Fruit fly (Drosophila melanogaster) whole organism, embryonic: Measurements from ENCODE around the gene Atpalpha.

Experiments
- Antp ChIP-seq: fragments of 200-800 bp; sonication (Bioruptor generic); optimal IDR thresholded peaks from 3 replicates; lab custom pipeline; 2016; ENCODE audit warnings: missing biosample characterization, missing genetic modification characterization
- CG11504 ChIP-seq: fragments of 200-800 bp; sonication (Bioruptor generic); optimal IDR thresholded peaks from 3 replicates; lab custom pipeline; 2019; ENCODE audit warnings: missing biosample characterization, mild to moderate bottlenecking, missing genetic modification characterization, moderate library complexity
- CG13123 ChIP-seq: fragments of 200-800 bp; sonication (Bioruptor generic); optimal IDR thresholded peaks from 2 replicates; lab custom pipeline; 2016; ENCODE audit warnings: missing biosample characterization, missing genetic modification characterization
- CG14965 ChIP-seq: fragments of 200-800 bp; sonication (Bioruptor generic); optimal IDR thresholded peaks from 2 replicates; lab custom pipeline; 2016; ENCODE audit warnings: missing biosample characterization, missing genetic modification characterization, borderline replicate concordance
- CG17328 ChIP-seq: fragments of 200-800 bp; sonication (Bioruptor generic); IDR thresholded peaks from 2 replicates; pipeline ENCODE4 v1.3.6; 2022; ENCODE audit warnings: missing biosample characterization, missing genetic modification characterization
- CG17359 ChIP-seq: fragments of 200-800 bp; sonication (Bioruptor generic); optimal IDR thresholded peaks from 3 replicates; lab custom pipeline; 2018; ENCODE audit warnings: missing biosample characterization, mild to moderate bottlenecking, missing genetic modification characterization, moderate library complexity
- CG17802 ChIP-seq: fragments of 200-800 bp; sonication (Bioruptor generic); optimal IDR thresholded peaks from 2 replicates; lab custom pipeline; 2018; ENCODE audit warnings: missing biosample characterization, mild to moderate bottlenecking, missing genetic modification characterization, moderate library complexity
- CG33213 ChIP-seq: fragments of 200-800 bp; sonication (Bioruptor generic); optimal IDR thresholded peaks from 3 replicates; lab custom pipeline; 2016; ENCODE audit warnings: missing biosample characterization, missing genetic modification characterization
- CG4282 ChIP-seq: fragments of 200-800 bp; sonication (Bioruptor generic); optimal IDR thresholded peaks from 2 replicates; lab custom pipeline; 2016; ENCODE audit warnings: missing biosample characterization, missing genetic modification characterization
- CG4424 ChIP-seq: fragments of 200-800 bp; sonication (Bioruptor generic); optimal IDR thresholded peaks from 3 replicates; lab custom pipeline; 2016; ENCODE audit warnings: missing biosample characterization, missing genetic modification characterization
- CG4820 ChIP-seq: fragments of 200-800 bp; sonication (Bioruptor generic); optimal IDR thresholded peaks from 3 replicates; lab custom pipeline; 2016; ENCODE audit warnings: missing biosample characterization, missing genetic modification characterization
- CG6254 ChIP-seq: fragments of 200-800 bp; sonication (Bioruptor generic); optimal IDR thresholded peaks from 3 replicates; lab custom pipeline; 2017; ENCODE audit warnings: mild to moderate bottlenecking, missing biosample characterization, missing genetic modification reagents, missing genetic modification characterization
- CG6654 ChIP-seq: fragments of 200-800 bp; sonication (Bioruptor generic); optimal IDR thresholded peaks from 2 replicates; lab custom pipeline; 2017; ENCODE audit warnings: missing biosample characterization, mild to moderate bottlenecking, missing genetic modification characterization
- CG7839 ChIP-seq: fragments of 200-800 bp; sonication (Bioruptor generic); optimal IDR thresholded peaks from 3 replicates; lab custom pipeline; 2018; ENCODE audit warnings: missing biosample characterization, mild to moderate bottlenecking, missing genetic modification characterization, moderate library complexity
- CG9215 ChIP-seq: fragments of 200-800 bp; sonication (Bioruptor generic); IDR thresholded peaks from 2 replicates; pipeline ENCODE4 v1.3.6; 2022; ENCODE audit warnings: missing biosample characterization, missing genetic modification characterization
- CHES-1-like ChIP-seq: fragments of 200-800 bp; sonication (Bioruptor generic); optimal IDR thresholded peaks from 2 replicates; lab custom pipeline; 2016; ENCODE audit warnings: missing biosample characterization, missing genetic modification characterization
- Dbx ChIP-seq: fragments of 200-800 bp; sonication (Bioruptor generic); IDR thresholded peaks from 3 replicates; pipeline ENCODE4 v1.3.6; 2022; ENCODE audit warnings: missing biosample characterization, missing genetic modification characterization
- HHEX ChIP-seq: fragments of 200-800 bp; sonication (Bioruptor generic); optimal IDR thresholded peaks from 3 replicates; lab custom pipeline; 2017; ENCODE audit warnings: missing biosample characterization, mild to moderate bottlenecking, missing genetic modification characterization, missing genetic modification reagents
- Hr51 ChIP-seq, 2 experiments: fragments of 200-800 bp; sonication (Bioruptor generic); optimal IDR thresholded peaks; 2 replicates in 1 of 2; 3 replicates in 1 of 2; lab custom pipeline; 2016 to 2018; ENCODE audit warnings: missing biosample characterization in 2 of 2, missing genetic modification characterization in 2 of 2, mild to moderate bottlenecking in 1 of 2, moderate library complexity in 1 of 2
- Rx ChIP-seq: fragments of 200-800 bp; sonication (Bioruptor generic); IDR thresholded peaks from 2 replicates; pipeline ENCODE4 v1.3.6; 2022; ENCODE audit warnings: missing biosample characterization, missing genetic modification characterization
- Sry-β ChIP-seq: fragments of 200-800 bp; sonication (Bioruptor generic); optimal IDR thresholded peaks from 2 replicates; lab custom pipeline; 2018; ENCODE audit warnings: missing biosample characterization, mild to moderate bottlenecking, missing genetic modification characterization, moderate library complexity
- Stat92E ChIP-seq, 3 experiments: fragments of >200 bp in 2 of 3; fragments of 200-800 bp in 1 of 3; sonication (Bioruptor generic) in 1 of 3; optimal IDR thresholded peaks; 2 replicates each; lab custom pipeline; 2017 to 2019; ENCODE audit warnings: missing biosample characterization in 3 of 3, missing genetic modification characterization in 3 of 3, mild to moderate bottlenecking in 1 of 3, moderate library complexity in 1 of 3
- Xrp1 ChIP-seq: fragments of 200-800 bp; sonication (Bioruptor generic); IDR thresholded peaks from 2 replicates; pipeline ENCODE4 v1.3.6; 2022; ENCODE audit warnings: missing biosample characterization, missing genetic modification characterization
- YL-1 ChIP-seq: fragments of 200-800 bp; sonication (Bioruptor generic); optimal IDR thresholded peaks from 3 replicates; lab custom pipeline; 2017; ENCODE audit warnings: missing biosample characterization, mild to moderate bottlenecking, missing genetic modification characterization
- ab ChIP-seq: fragments of 200-800 bp; sonication (Bioruptor generic); optimal IDR thresholded peaks from 2 replicates; lab custom pipeline; 2016; ENCODE audit warnings: missing biosample characterization, missing genetic modification characterization
- ap ChIP-seq: fragments of 200-800 bp; sonication (Bioruptor generic); IDR thresholded peaks from 2 replicates; pipeline ENCODE4 v1.3.6; 2022; ENCODE audit warnings: missing biosample characterization, missing genetic modification characterization
- az2 ChIP-seq: fragments of 200-800 bp; sonication (Bioruptor generic); optimal IDR thresholded peaks from 3 replicates; lab custom pipeline; 2016; ENCODE audit warnings: missing biosample characterization, missing genetic modification characterization
- bab2 ChIP-seq: fragments of 200-800 bp; sonication (Bioruptor generic); optimal IDR thresholded peaks from 2 replicates; lab custom pipeline; 2016; ENCODE audit warnings: missing biosample characterization, missing genetic modification characterization
- chinmo ChIP-seq: fragments of 200-800 bp; sonication (Bioruptor generic); IDR thresholded peaks from 4 replicates; pipeline ENCODE4 v1.3.6; 2022; ENCODE audit warnings: missing biosample characterization, missing genetic modification characterization; ENCODE audit not compliant: partially characterized antibody
- ci ChIP-seq: fragments of 200-800 bp; sonication (Bioruptor generic); IDR thresholded peaks from 3 replicates; pipeline ENCODE4 v1.3.6; 2022; ENCODE audit warnings: missing biosample characterization, missing genetic modification characterization
- da ChIP-seq: fragments of 200-800 bp; sonication (Bioruptor generic); optimal IDR thresholded peaks from 2 replicates; lab custom pipeline; 2016; ENCODE audit warnings: missing biosample characterization, missing genetic modification characterization
- disco-r ChIP-seq: fragments of 200-800 bp; sonication (Bioruptor generic); optimal IDR thresholded peaks from 2 replicates; lab custom pipeline; 2016; ENCODE audit warnings: missing biosample characterization, missing genetic modification characterization
- emc ChIP-seq: fragments of 200-800 bp; sonication (Bioruptor generic); optimal IDR thresholded peaks from 2 replicates; lab custom pipeline; 2016; ENCODE audit warnings: missing biosample characterization, missing genetic modification characterization
- eve ChIP-seq, 2 experiments: fragments of >200 bp; optimal IDR thresholded peaks; 2 replicates each; lab custom pipeline; 2017; ENCODE audit warnings: missing biosample characterization in 2 of 2, missing genetic modification characterization in 2 of 2
- gce ChIP-seq: fragments of 200-800 bp; sonication (Bioruptor generic); IDR thresholded peaks from 3 replicates; pipeline ENCODE4 v1.3.6; 2022; ENCODE audit warnings: missing biosample characterization, missing genetic modification characterization
- hbn ChIP-seq: fragments of 200-800 bp; sonication (Bioruptor generic); IDR thresholded peaks from 2 replicates; pipeline ENCODE4 v1.3.6; 2022; ENCODE audit warnings: missing biosample characterization, missing genetic modification characterization; ENCODE audit not compliant: partially characterized antibody
- nerfin-2 ChIP-seq: fragments of 200-800 bp; sonication (Bioruptor generic); IDR thresholded peaks from 2 replicates; pipeline ENCODE4 v1.3.6; 2022; ENCODE audit warnings: missing biosample characterization, missing genetic modification characterization; ENCODE audit not compliant: partially characterized antibody
- onecut ChIP-seq: fragments of 200-800 bp; sonication (Bioruptor generic); IDR thresholded peaks from 2 replicates; pipeline ENCODE4 v1.3.6; 2022; ENCODE audit warnings: missing biosample characterization, missing genetic modification characterization
- repo ChIP-seq: fragments of 200-800 bp; sonication (Bioruptor generic); optimal IDR thresholded peaks from 2 replicates; lab custom pipeline; 2016; ENCODE audit warnings: missing biosample characterization, missing genetic modification characterization
- row ChIP-seq: fragments of 200-800 bp; sonication (Bioruptor generic); IDR thresholded peaks from 3 replicates; pipeline ENCODE4 v1.3.6; 2022; ENCODE audit warnings: missing biosample characterization, missing genetic modification characterization
- sd ChIP-seq: fragments of 200-800 bp; sonication (Bioruptor generic); optimal IDR thresholded peaks from 3 replicates; lab custom pipeline; 2018; ENCODE audit warnings: missing biosample characterization, mild to moderate bottlenecking, missing genetic modification characterization, moderate library complexity
- sima ChIP-seq: fragments of 200-800 bp; sonication (Bioruptor generic); optimal IDR thresholded peaks from 2 replicates; lab custom pipeline; 2016; ENCODE audit warnings: missing biosample characterization, missing genetic modification characterization
- sug ChIP-seq: fragments of 200-800 bp; optimal IDR thresholded peaks from 2 replicates; lab custom pipeline; 2019; ENCODE audit warnings: missing biosample characterization, mild to moderate bottlenecking, missing genetic modification characterization, moderate library complexity
- tap ChIP-seq: fragments of 200-800 bp; optimal IDR thresholded peaks from 3 replicates; lab custom pipeline; 2019; ENCODE audit warnings: missing biosample characterization, mild to moderate bottlenecking, missing genetic modification characterization, moderate library complexity
- trh ChIP-seq: fragments of 200-800 bp; sonication (Bioruptor generic); optimal IDR thresholded peaks from 2 replicates; lab custom pipeline; 2016; ENCODE audit warnings: missing biosample characterization, missing genetic modification characterization
- tup ChIP-seq: fragments of 200-800 bp; sonication (Bioruptor generic); optimal IDR thresholded peaks from 2 replicates; lab custom pipeline; 2016; ENCODE audit warnings: missing biosample characterization, mild to moderate bottlenecking, missing genetic modification characterization, moderate library complexity
- twi ChIP-seq: fragments of 200-800 bp; optimal IDR thresholded peaks from 2 replicates; lab custom pipeline; 2019; ENCODE audit warnings: missing biosample characterization, mild to moderate bottlenecking, missing genetic modification characterization, moderate library complexity
- z ChIP-seq: fragments of 200-800 bp; sonication (Bioruptor generic); IDR thresholded peaks from 3 replicates; pipeline ENCODE4 v1.3.6; 2022; ENCODE audit warnings: missing biosample characterization, missing genetic modification characterization

Atpalpha gene

DNA sequence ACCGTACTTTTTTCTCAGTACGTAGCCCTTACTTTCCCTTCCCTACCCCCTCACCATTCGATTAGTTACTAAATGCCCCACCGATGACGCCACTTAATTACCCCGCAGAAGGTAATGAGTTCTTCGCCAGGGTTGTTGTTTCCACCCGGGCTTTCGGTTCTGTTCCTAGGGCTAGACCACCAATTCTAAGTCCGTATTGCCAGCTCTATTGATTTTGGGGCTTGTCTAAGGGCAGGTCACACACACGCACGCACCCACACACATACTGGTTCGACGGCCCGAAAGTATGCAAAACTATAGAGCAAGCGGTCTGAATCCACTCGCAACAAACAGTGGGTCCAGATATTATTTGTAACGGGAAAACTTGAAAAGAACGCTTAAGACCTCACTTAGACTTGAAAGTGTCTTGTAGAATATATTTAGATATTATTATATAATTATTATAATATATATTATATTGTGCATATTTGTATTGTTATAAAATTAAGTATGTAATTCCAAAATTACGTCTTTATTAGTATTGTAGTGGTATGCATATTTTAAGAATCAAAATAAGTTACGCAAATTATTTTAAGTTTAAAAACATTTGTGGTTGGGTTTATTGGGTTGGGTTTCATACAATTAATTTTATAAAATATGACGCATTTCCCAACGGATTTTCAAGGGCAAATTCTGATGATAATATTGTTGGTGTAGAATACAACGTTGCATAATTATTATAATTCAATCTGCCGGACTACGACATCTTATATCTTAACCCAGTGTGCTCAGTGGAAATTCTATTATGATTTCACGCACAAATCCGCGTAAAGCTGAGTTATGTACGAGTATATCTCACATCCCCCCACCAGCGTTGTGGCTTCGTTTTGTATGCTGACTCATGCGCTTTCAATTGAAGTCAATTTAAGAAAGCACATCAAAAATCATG, 1.5 kb downstream of the Atpalpha start (continued):
- TF ChIP-seq CG13123 (no peak), sd (tag; lab: Kevin White, UChicago) (no peak), CG17802 (tag; lab: Kevin White, UChicago) (no peak), eve (GFP tag; optimal IDR thresholded peaks at IDR 0.05; lab: Kevin White, UChicago) (peak in 1 of 2 experiments; percentile 75), Rx (GFP tag; lab: Robert Waterston, UW) (no peak), sug (tag; lab: Kevin White, UChicago) (no peak), CG11504 (tag; lab: Kevin White, UChicago) (peak; percentile 67), CG4424 (GFP tag; lab: Kevin White, UChicago) (peak; percentile 4), hbn (no peak), row (peak; percentile 45; the same call in 2 of the 3 replicates), YL-1 (no peak), repo (GFP tag; lab: Kevin White, UChicago) (no peak), gce (GFP tag; lab: Robert Waterston, UW) (no peak), CG6654 (GFP tag; lab: Kevin White, UChicago) (no peak), CG9215 (GFP tag; lab: Robert Waterston, UW) (peak; percentile 30; the same call in 1 of the 2 replicates), chinmo (GFP tag; lab: Robert Waterston, UW) (no peak), az2 (peak; percentile 26), Antp (no peak), trh (GFP tag; lab: Kevin White, UChicago) (no peak), Xrp1 (0 out of 2 replicates have a peak, but pooled peaks have one; percentile 12), disco-r (no peak), CHES-1-like (no peak), sima (GFP tag; lab: Kevin White, UChicago) (no peak), CG14965 (GFP tag; lab: Kevin White, UChicago) (no peak), nerfin-2 (GFP tag; lab: Robert Waterston, UW) (no peak), tap (tag; lab: Kevin White, UChicago) (peak; percentile 21), da (GFP tag; lab: Kevin White, UChicago) (no peak), ap (GFP tag; lab: Robert Waterston, UW) (no peak), twi (tag; lab: Kevin White, UChicago) (no peak), bab2 (GFP tag; lab: Kevin White, UChicago) (no peak), onecut (GFP tag; lab: Robert Waterston, UW) (peak; percentile 85), CG17328 (GFP tag; lab: Robert Waterston, UW) (no peak), ab (GFP tag; lab: Kevin White, UChicago) (no peak), HHEX (GFP tag; lab: Kevin White, UChicago) (no peak), Stat92E (GFP tag; optimal IDR thresholded peaks at IDR 0.05; lab: Kevin White, UChicago) (no peak), CG7839 (tag; lab: Kevin White, UChicago) (peak; percentile 59), Hr51 (GFP tag; optimal IDR thresholded peaks at IDR 0.05; lab: Kevin White, UChicago) (peak in 1 of 2 experiments; percentile 71), CG17359 (tag; lab: Kevin White, UChicago) (peak; percentile 22), Dbx (GFP tag; lab: Robert Waterston, UW) (0 out of 3 replicates have a peak, but pooled peaks have one; percentile 50), emc (GFP tag; lab: Kevin White, UChicago) (no peak), z (no peak), tup (GFP tag; lab: Kevin White, UChicago) (no peak), Sry-β (GFP tag; lab: Kevin White, UChicago) (no peak), ci (GFP tag; lab: Robert Waterston, UW) (peak; percentile 41; the same call in 2 of the 3 replicates), CG33213 (no peak), CG6254 (GFP tag; lab: Kevin White, UChicago) (peak; percentile 13), CG4282 (GFP tag; lab: Kevin White, UChicago) (peak; percentile 53), CG4820 (GFP tag; lab: Kevin White, UChicago) (peak; percentile 2)
